Worm (Caenorhabditis elegans) whole organism, mixed stage, embryonic: ENCODE data around the gene sru-27.

ENCODE experiments used
- M03D4.4 ChIP-seq: sonication (generic microtip); optimal IDR thresholded peaks from 2 replicates; lab custom pipeline; 2017; ENCODE audit warnings: mild to moderate bottlenecking, missing genetic modification characterization, missing compliant biosample characterization
- flh-1 ChIP-seq: fragments of 200-800 bp; sonication (Bioruptor generic); optimal IDR thresholded peaks from 2 replicates; lab custom pipeline; 2018; ENCODE audit warnings: mild to moderate bottlenecking, missing genetic modification characterization, moderate library complexity, missing compliant biosample characterization
- lin-32 ChIP-seq: fragments of 200-800 bp; sonication (Bioruptor generic); optimal IDR thresholded peaks from 2 replicates; lab custom pipeline; 2018; ENCODE audit warnings: mild to moderate bottlenecking, missing genetic modification characterization, missing compliant biosample characterization
- lsy-2 ChIP-seq: fragments of 150-350 bp; optimal IDR thresholded peaks from 2 replicates; lab custom pipeline; 2014; ENCODE audit warnings: missing biosample characterization, missing genetic modification characterization
- nhr-237 ChIP-seq: fragments of 150-350 bp; optimal IDR thresholded peaks from 2 replicates; lab custom pipeline; 2014; ENCODE audit warnings: missing biosample characterization, missing genetic modification characterization
- nhr-76 ChIP-seq: sonication (generic microtip); optimal IDR thresholded peaks from 2 replicates; lab custom pipeline; 2017; ENCODE audit warnings: missing biosample characterization, missing genetic modification characterization
- pha-4 ChIP-seq: fragments of 150-350 bp; optimal IDR thresholded peaks from 2 replicates; lab custom pipeline; 2018; ENCODE audit warnings: missing biosample characterization, missing genetic modification reagents, missing genetic modification characterization
- unc-62 ChIP-seq: fragments of 150-350 bp; optimal IDR thresholded peaks from 2 replicates; lab custom pipeline; 2014; ENCODE audit warnings: missing biosample characterization, missing genetic modification reagents, missing genetic modification characterization

DNA sequence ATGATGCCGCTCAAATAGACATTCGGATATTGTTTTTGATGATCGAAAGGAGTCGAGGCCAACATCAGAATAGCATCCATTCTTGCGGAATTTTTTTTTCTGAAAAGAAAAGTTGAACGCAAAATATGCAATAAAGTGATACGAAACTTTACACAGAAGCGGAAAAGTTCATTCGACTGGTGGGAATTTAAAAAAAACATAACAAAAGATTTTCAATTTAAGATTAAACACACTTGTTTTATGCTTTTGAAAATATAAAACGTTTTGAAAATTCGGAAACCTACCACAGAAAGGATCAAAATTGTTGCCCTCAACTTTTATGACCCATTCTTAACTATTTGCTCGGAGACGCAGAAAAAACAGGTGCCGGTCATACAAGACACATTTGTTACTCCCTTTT lies 37.7 kb downstream of the sru-27 start, which contains the start of gene K02H11.9:
- no peak for TF ChIP-seq lsy-2 (tag; lab: Kevin White, UChicago)
- TF ChIP-seq lin-32 = no peak
- TF ChIP-seq M03D4.4 (tag; lab: Kevin White, UChicago) = no peak
- no peak for TF ChIP-seq nhr-237 (tag; lab: Kevin White, UChicago)
- TF ChIP-seq nhr-76 = no peak
- TF ChIP-seq pha-4 (tag; lab: Kevin White, UChicago) = no peak
- TF ChIP-seq unc-62 (GFP tag; lab: Kevin White, UChicago) = no peak
- no peak for TF ChIP-seq flh-1
